Worm (Caenorhabditis elegans): ENCODE measurements around the gene C05G5.1.

- TF ChIP-seq ham-2 (GFP tag; optimal IDR thresholded peaks at IDR 0.05) (no peak), nhr-28 (tag; optimal IDR thresholded peaks at IDR 0.05) (no peak), mab-5 (tag; optimal IDR thresholded peaks at IDR 0.05) (no peak), elt-1 (tag; optimal IDR thresholded peaks at IDR 0.05; ENCODE audit: borderline replicate concordance, insufficient read depth) (no peak)
Observed at ce11 chrX:14717782-14718181, 22.1 kb downstream of the C05G5.1 start.
